Worm (Caenorhabditis elegans) whole organism, L4 larva: ENCODE data around the gene T22B2.1.

Experiments used
- D1046.2 ChIP-seq: fragments of 200-800 bp; sonication (Bioruptor generic); IDR thresholded peaks from 2 replicates; pipeline ENCODE4 v1.3.6; 2022; ENCODE audit warnings: missing genetic modification characterization, missing compliant biosample characterization
- Y105C5A.15 ChIP-seq: fragments of 200-800 bp; sonication (Bioruptor generic); IDR thresholded peaks from 2 replicates; pipeline ENCODE4 v1.3.6; 2022; ENCODE audit warnings: missing genetic modification characterization, missing compliant biosample characterization
- ZK546.5 ChIP-seq, 2 experiments: sonication (generic microtip); optimal IDR thresholded peaks; 2 replicates each; lab custom pipeline; 2017; ENCODE audit warnings: missing biosample characterization in 2 of 2, missing genetic modification characterization in 2 of 2
- aly-2 ChIP-seq: sonication (generic microtip); optimal IDR thresholded peaks from 2 replicates; lab custom pipeline; 2018; ENCODE audit warnings: missing biosample characterization, missing genetic modification characterization
- attf-4 ChIP-seq: sonication (generic microtip); optimal IDR thresholded peaks from 3 replicates; lab custom pipeline; 2017; ENCODE audit warnings: missing biosample characterization, missing genetic modification characterization
- ceh-20 ChIP-seq: fragments of 200-800 bp; sonication (Bioruptor generic); IDR thresholded peaks from 2 replicates; pipeline ENCODE4 v1.3.6; 2022; ENCODE audit warnings: missing genetic modification reagents, missing genetic modification characterization, missing compliant biosample characterization
- ceh-28 ChIP-seq: fragments of 150-350 bp; optimal IDR thresholded peaks from 2 replicates; lab custom pipeline; 2014; ENCODE audit warnings: missing biosample characterization, missing genetic modification reagents, missing genetic modification characterization
- ceh-82 ChIP-seq: sonication (generic microtip); optimal IDR thresholded peaks from 2 replicates; lab custom pipeline; 2017; ENCODE audit warnings: missing biosample characterization, missing genetic modification characterization
- ctbp-1 ChIP-seq: fragments of 200-800 bp; sonication (Bioruptor generic); IDR thresholded peaks from 2 replicates; pipeline ENCODE4 v1.3.6; 2022; ENCODE audit warnings: missing genetic modification reagents, missing genetic modification characterization, missing compliant biosample characterization
- daf-16 ChIP-seq, 3 experiments: sonication (generic microtip); optimal IDR thresholded peaks; 2 replicates each; lab custom pipeline; 2016 to 2017; ENCODE audit warnings: missing genetic modification characterization in 3 of 3, missing genetic modification reagents in 3 of 3, mild to moderate bottlenecking in 2 of 3, missing compliant biosample characterization in 2 of 3, missing biosample characterization in 1 of 3, moderate library complexity in 1 of 3
- daf-19 ChIP-seq: fragments of 200-800 bp; sonication (Bioruptor generic); conservative IDR thresholded peaks from 2 replicates; pipeline ENCODE4 v1.3.6; 2022; ENCODE audit warnings: missing genetic modification characterization, missing compliant biosample characterization
- dmd-6 ChIP-seq: fragments of 200-800 bp; sonication (Bioruptor generic); IDR thresholded peaks from 2 replicates; pipeline ENCODE4 v1.3.6; 2022; ENCODE audit warnings: missing genetic modification reagents, missing genetic modification characterization, missing compliant biosample characterization
- hlh-11 ChIP-seq: fragments of 200-800 bp; sonication (Bioruptor generic); optimal IDR thresholded peaks from 2 replicates; lab custom pipeline; 2018; ENCODE audit warnings: mild to moderate bottlenecking, missing genetic modification characterization, missing compliant biosample characterization
- hlh-30 ChIP-seq: sonication (generic microtip); optimal IDR thresholded peaks from 2 replicates; lab custom pipeline; 2017; ENCODE audit warnings: antibody characterized with exemption, mild to moderate bottlenecking, missing genetic modification characterization, missing compliant biosample characterization; ENCODE audit not compliant: insufficient read depth
- lim-7 ChIP-seq: fragments of 200-800 bp; sonication (Bioruptor generic); IDR thresholded peaks from 2 replicates; pipeline ENCODE4 v1.3.6; 2022; ENCODE audit warnings: missing genetic modification characterization, missing compliant biosample characterization
- lin-38 ChIP-seq: fragments of 200-800 bp; sonication (Bioruptor generic); IDR thresholded peaks from 2 replicates; pipeline ENCODE4 v1.3.6; 2022; ENCODE audit warnings: missing genetic modification reagents, missing genetic modification characterization, missing compliant biosample characterization
- lin-39 ChIP-seq: fragments of 150-350 bp; optimal IDR thresholded peaks from 2 replicates; lab custom pipeline; 2014; ENCODE audit warnings: missing biosample characterization, missing genetic modification reagents, missing genetic modification characterization
- madf-5 ChIP-seq, 2 experiments: fragments of 200-800 bp; sonication (Bioruptor generic); IDR thresholded peaks; 2 replicates each; pipeline ENCODE4 v1.3.6; 2022; ENCODE audit warnings: missing compliant biosample characterization in 2 of 2, missing genetic modification characterization in 2 of 2
- mdl-1 ChIP-seq, 2 experiments: fragments of 150-350 bp in 1 of 2; sonication (generic microtip) in 1 of 2; optimal IDR thresholded peaks; 2 replicates each; lab custom pipeline; 2014 to 2017; ENCODE audit warnings: missing biosample characterization in 2 of 2, missing genetic modification characterization in 2 of 2
- nhr-102 ChIP-seq: sonication (generic microtip); optimal IDR thresholded peaks from 2 replicates; lab custom pipeline; 2016; ENCODE audit warnings: mild to moderate bottlenecking, missing genetic modification characterization, moderate library complexity, missing compliant biosample characterization
- nhr-111 ChIP-seq: fragments of 200-800 bp; sonication (Bioruptor generic); optimal IDR thresholded peaks from 2 replicates; lab custom pipeline; 2018; ENCODE audit warnings: mild to moderate bottlenecking, missing genetic modification characterization, missing compliant biosample characterization
- nhr-41 ChIP-seq: fragments of 200-800 bp; sonication (Bioruptor generic); IDR thresholded peaks from 2 replicates; pipeline ENCODE4 v1.3.6; 2022; ENCODE audit warnings: missing genetic modification reagents, missing genetic modification characterization, missing compliant biosample characterization
- nhr-76 ChIP-seq: fragments of 150-350 bp; optimal IDR thresholded peaks from 2 replicates; lab custom pipeline; 2014; ENCODE audit warnings: missing biosample characterization, missing genetic modification characterization
- pha-4 ChIP-seq, 2 experiments: fragments of 150-350 bp in 1 of 2; fragments of 200-800 bp in 1 of 2; sonication (Bioruptor generic) in 1 of 2; IDR thresholded peaks in 1 of 2; optimal IDR thresholded peaks in 1 of 2; 2 replicates each; pipeline versions ENCODE4 v1.3.6 to Lab custom; 2014 to 2022; ENCODE audit warnings: missing genetic modification characterization in 2 of 2, missing genetic modification reagents in 2 of 2, missing biosample characterization in 1 of 2, missing compliant biosample characterization in 1 of 2
- php-3 ChIP-seq: fragments of 200-800 bp; sonication (Bioruptor generic); IDR thresholded peaks from 2 replicates; pipeline ENCODE4 v1.3.6; 2022; ENCODE audit warnings: missing genetic modification reagents, missing genetic modification characterization, missing compliant biosample characterization
- rbr-2 ChIP-seq: sonication (generic microtip); optimal IDR thresholded peaks from 2 replicates; lab custom pipeline; 2016; ENCODE audit warnings: missing genotype, missing genetic modification characterization, missing compliant biosample characterization
- set-16 ChIP-seq: fragments of 200-800 bp; sonication (Bioruptor generic); IDR thresholded peaks from 2 replicates; pipeline ENCODE4 v1.3.6; 2022; ENCODE audit warnings: missing genetic modification reagents, missing genetic modification characterization, missing compliant biosample characterization
- snpc-4 ChIP-seq: fragments of 150-350 bp; optimal IDR thresholded peaks from 2 replicates; lab custom pipeline; 2014; ENCODE audit warnings: missing biosample characterization, missing genetic modification characterization
- unc-62 ChIP-seq, 3 experiments: fragments of 150-350 bp in 1 of 3; sonication (generic microtip); optimal IDR thresholded peaks in 2 of 3; peaks in 1 of 3; 1 replicate in 1 of 3; 2 replicates in 2 of 3; lab custom pipeline; 2014 to 2017; ENCODE audit warnings: missing biosample characterization in 3 of 3, missing genetic modification characterization in 3 of 3, missing genetic modification reagents in 3 of 3, missing genotype in 1 of 3
- vab-7 ChIP-seq: fragments of 200-800 bp; sonication (Bioruptor generic); IDR thresholded peaks from 2 replicates; pipeline ENCODE4 v1.3.6; 2022; ENCODE audit warnings: missing genetic modification reagents, missing genetic modification characterization, missing compliant biosample characterization
- zip-2 ChIP-seq: fragments of 150-350 bp; optimal IDR thresholded peaks from 2 replicates; lab custom pipeline; 2014; ENCODE audit warnings: missing biosample characterization, missing genetic modification characterization
- ztf-7 ChIP-seq: fragments of 150-350 bp; optimal IDR thresholded peaks from 2 replicates; lab custom pipeline; 2014; ENCODE audit warnings: missing biosample characterization, missing genetic modification characterization

The T22B2.1 gene

ce11 chrX:3969980-3970403 lies 44.1 kb downstream of the T22B2.1 start (continued):
- TF ChIP-seq ceh-82 (tag; lab: Kevin White, UChicago): no peak
- peak; percentile 45; the same call in 1 of the 2 replicates for TF ChIP-seq Y105C5A.15 (GFP tag; lab: Robert Waterston, UW)
- no peak for TF ChIP-seq attf-4
- peak; percentile 9 for TF ChIP-seq zip-2 (tag; lab: Kevin White, UChicago)
- TF ChIP-seq ctbp-1: peak; percentile 89
- peak; percentile 88 for TF ChIP-seq pha-4 (GFP tag; IDR thresholded peaks at IDR 0.05; lab: Robert Waterston, UW)
- no peak for TF ChIP-seq pha-4 (tag; optimal IDR thresholded peaks at IDR 0.05; lab: Kevin White, UChicago)
- no peak for TF ChIP-seq daf-19 (GFP tag; lab: Robert Waterston, UW)
- TF ChIP-seq madf-5 (GFP tag; IDR thresholded peaks at IDR 0.05; lab: Robert Waterston, UW): peak; percentile 85 to 91
- TF ChIP-seq mdl-1 (tag; optimal IDR thresholded peaks at IDR 0.05; lab: Kevin White, UChicago): peak in 1 of 2 experiments; percentile 78
- no peak for TF ChIP-seq ceh-28 (tag; lab: Kevin White, UChicago)
- peak; percentile 66; the same call in 1 of the 2 replicates for TF ChIP-seq php-3 (GFP tag; lab: Robert Waterston, UW)
- no peak; the same call in none of the 2 replicates for TF ChIP-seq lin-38 (GFP tag; lab: Robert Waterston, UW)
- TF ChIP-seq daf-16 (GFP tag; optimal IDR thresholded peaks at IDR 0.05; lab: Kevin White, UChicago): peak; percentile 66 to 75
- TF ChIP-seq daf-16 (tag; optimal IDR thresholded peaks at IDR 0.05; lab: Kevin White, UChicago): peak; percentile 86
- TF ChIP-seq dmd-6 (GFP tag; lab: Robert Waterston, UW): peak; percentile 75
- no peak for TF ChIP-seq ZK546.5 (tag; optimal IDR thresholded peaks at IDR 0.05; lab: Kevin White, UChicago)
- TF ChIP-seq ztf-7 (tag; lab: Kevin White, UChicago): peak; percentile 14
- peak; percentile 66 for TF ChIP-seq set-16 (GFP tag; lab: Robert Waterston, UW)
- peak; percentile 76 for TF ChIP-seq hlh-11 (tag; lab: Kevin White, UChicago)

ce11 chrX:3970786-3971185 lies 44.9 kb downstream of the T22B2.1 start:
- TF ChIP-seq rbr-2 (tag; lab: Kevin White, UChicago): no peak
- TF ChIP-seq ceh-20: no peak
- no peak for TF ChIP-seq snpc-4
- no peak for TF ChIP-seq aly-2 (tag; lab: Kevin White, UChicago)
- TF ChIP-seq nhr-41 (GFP tag; lab: Robert Waterston, UW): no peak
- TF ChIP-seq vab-7 (GFP tag; lab: Robert Waterston, UW): no peak

- no peak for TF ChIP-seq lin-39 (tag; lab: Kevin White, UChicago)
- TF ChIP-seq lim-7: no peak
- peak in 1 of 2 experiments; percentile 61 for TF ChIP-seq unc-62 (GFP tag; optimal IDR thresholded peaks at IDR 0.05 in 1 of 2; lab: Kevin White, UChicago)
- no peak for TF ChIP-seq unc-62 (tag; optimal IDR thresholded peaks at IDR 0.05; lab: Kevin White, UChicago)
- TF ChIP-seq nhr-111 (GFP tag; lab: Kevin White, UChicago): no peak
- no peak for TF ChIP-seq daf-19 (GFP tag; lab: Robert Waterston, UW)
These were observed 47.7 kb downstream of the T22B2.1 start, which contains the start of gene C16B8.4 for ce11 chrX:3973534-3973933. C16B8.4 (minus strand) TSS chrX:3973634.

ce11 chrX:3974160-3974559 lies 48.3 kb downstream of the T22B2.1 start:
- TF ChIP-seq nhr-76 (tag; lab: Kevin White, UChicago): no peak
- no peak for TF ChIP-seq D1046.2 (GFP tag; lab: Robert Waterston, UW)
- no peak for TF ChIP-seq nhr-102 (tag; lab: Kevin White, UChicago)
- peak; percentile 9 for TF ChIP-seq hlh-30 (tag; lab: Kevin White, UChicago)
- TF ChIP-seq unc-62 (GFP tag; optimal IDR thresholded peaks at IDR 0.05 in 1 of 2; lab: Kevin White, UChicago): peak in 1 of 2 experiments; percentile 83
- no peak for TF ChIP-seq unc-62 (tag; optimal IDR thresholded peaks at IDR 0.05; lab: Kevin White, UChicago)
- peak; percentile 38 for TF ChIP-seq hlh-11 (tag; lab: Kevin White, UChicago)
